Worm (Caenorhabditis elegans) whole organism, mixed stage, embryonic: ENCODE results near the gene srv-9.

Experiments used
- flh-1 ChIP-seq: fragments of 200-800 bp; sonication (Bioruptor generic); optimal IDR thresholded peaks from 2 replicates; lab custom pipeline; 2018; ENCODE audit warnings: mild to moderate bottlenecking, missing genetic modification characterization, moderate library complexity, missing compliant biosample characterization
- ham-2 ChIP-seq: fragments of 200-800 bp; sonication (Bioruptor generic); optimal IDR thresholded peaks from 2 replicates; lab custom pipeline; 2018; ENCODE audit warnings: mild to moderate bottlenecking, missing genetic modification characterization, missing compliant biosample characterization

DNA sequence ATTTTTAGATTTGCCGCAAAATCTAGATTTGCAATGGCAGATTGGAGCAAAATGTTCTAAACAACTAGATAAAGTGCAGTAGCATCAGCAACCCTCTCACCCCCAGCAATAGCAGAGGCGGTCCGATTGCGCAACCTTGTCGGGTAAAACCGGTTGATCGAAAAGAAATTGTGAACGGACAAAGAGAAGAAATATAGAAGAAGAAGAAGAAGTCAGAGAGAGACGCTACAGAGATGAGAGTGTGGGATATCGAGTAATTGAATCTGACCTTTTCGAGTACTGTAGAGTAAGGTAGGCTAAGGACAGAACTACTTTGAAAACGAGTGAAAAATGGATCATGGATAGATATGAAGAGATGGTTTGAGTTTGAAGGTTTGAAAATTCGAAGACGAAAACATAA is 47.1 kb downstream of the srv-9 start:
- TF ChIP-seq flh-1 (GFP tag; lab: Kevin White, UChicago) (no peak), ham-2 (GFP tag; lab: Kevin White, UChicago) (no peak)
